Fruit fly (Drosophila melanogaster) whole organism, embryonic: Measurements from ENCODE around the gene CG42726.
A peak's percentile ranks its signal among the peaks of the same experiment; 100 is the strongest.

Experiments
- Abd-B ChIP-seq: fragments of 200-800 bp; sonication (Bioruptor generic); optimal IDR thresholded peaks from 2 replicates; lab custom pipeline; 2018; ENCODE audit warnings: missing biosample characterization, mild to moderate bottlenecking, missing genetic modification characterization, moderate library complexity
- CG10267 ChIP-seq: fragments of 200-800 bp; sonication (Bioruptor generic); optimal IDR thresholded peaks from 2 replicates; lab custom pipeline; 2018; ENCODE audit warnings: missing biosample characterization, mild to moderate bottlenecking, missing genetic modification characterization, moderate library complexity
- CG10654 ChIP-seq: fragments of 200-800 bp; sonication (Bioruptor generic); optimal IDR thresholded peaks from 2 replicates; lab custom pipeline; 2016; ENCODE audit warnings: missing biosample characterization, missing genetic modification characterization
- CG10979 ChIP-seq: fragments of 200-800 bp; sonication (Bioruptor generic); optimal IDR thresholded peaks from 2 replicates; lab custom pipeline; 2018; ENCODE audit warnings: missing biosample characterization, mild to moderate bottlenecking, missing genetic modification characterization, moderate library complexity
- CG13287 ChIP-seq: fragments of 200-800 bp; sonication (Bioruptor generic); IDR thresholded peaks from 2 replicates; pipeline ENCODE4 v1.3.6; 2022; ENCODE audit warnings: missing biosample characterization, missing genetic modification characterization; ENCODE audit not compliant: partially characterized antibody
- CG13624 ChIP-seq: fragments of 200-800 bp; sonication (Bioruptor generic); optimal IDR thresholded peaks from 2 replicates; lab custom pipeline; 2016; ENCODE audit warnings: missing biosample characterization, missing genetic modification characterization
- CG15696 ChIP-seq: fragments of 200-800 bp; sonication (Bioruptor generic); optimal IDR thresholded peaks from 2 replicates; lab custom pipeline; 2019; ENCODE audit warnings: missing biosample characterization, mild to moderate bottlenecking, missing genetic modification characterization, moderate library complexity
- CG1603 ChIP-seq: fragments of 200-800 bp; sonication (Bioruptor generic); optimal IDR thresholded peaks from 2 replicates; lab custom pipeline; 2019; ENCODE audit warnings: missing biosample characterization, mild to moderate bottlenecking, missing genetic modification characterization, moderate library complexity
- CG17186 ChIP-seq: fragments of 200-800 bp; sonication (Bioruptor generic); optimal IDR thresholded peaks from 3 replicates; lab custom pipeline; 2017; ENCODE audit warnings: missing biosample characterization, missing genetic modification reagents, missing genetic modification characterization
- CG18011 ChIP-seq: fragments of 200-800 bp; sonication (Bioruptor generic); optimal IDR thresholded peaks from 2 replicates; lab custom pipeline; 2017; ENCODE audit warnings: missing biosample characterization, missing genetic modification characterization, mild to moderate bottlenecking, moderate library complexity, missing genotype
- CG1832 ChIP-seq: fragments of 200-800 bp; sonication (Bioruptor generic); optimal IDR thresholded peaks from 2 replicates; lab custom pipeline; 2017; ENCODE audit warnings: missing biosample characterization, mild to moderate bottlenecking, missing genetic modification characterization, inconsistent platforms
- CG2712 ChIP-seq: fragments of 200-800 bp; optimal IDR thresholded peaks from 3 replicates; lab custom pipeline; 2019; ENCODE audit warnings: missing biosample characterization, mild to moderate bottlenecking, missing genetic modification characterization, moderate library complexity
- CG30020 ChIP-seq: fragments of 200-800 bp; optimal IDR thresholded peaks from 2 replicates; lab custom pipeline; 2019; ENCODE audit warnings: missing biosample characterization, mild to moderate bottlenecking, missing genetic modification characterization, moderate library complexity
- CG30403 ChIP-seq: fragments of 200-800 bp; sonication (Bioruptor generic); optimal IDR thresholded peaks from 3 replicates; lab custom pipeline; 2016; ENCODE audit warnings: missing biosample characterization, missing genetic modification characterization
- CG32532 ChIP-seq: fragments of 200-800 bp; sonication (Bioruptor generic); IDR thresholded peaks from 2 replicates; pipeline ENCODE4 v1.3.6; 2022; ENCODE audit warnings: missing biosample characterization, missing genetic modification characterization
- CG3995 ChIP-seq: fragments of 200-800 bp; sonication (Bioruptor generic); optimal IDR thresholded peaks from 3 replicates; lab custom pipeline; 2016; ENCODE audit warnings: missing biosample characterization, missing genetic modification characterization
- CG7556 ChIP-seq: fragments of 200-800 bp; sonication (Bioruptor generic); optimal IDR thresholded peaks from 2 replicates; lab custom pipeline; 2017; ENCODE audit warnings: missing biosample characterization, mild to moderate bottlenecking, missing genetic modification characterization
- CG7987 ChIP-seq: fragments of 200-800 bp; sonication (Bioruptor generic); optimal IDR thresholded peaks from 2 replicates; lab custom pipeline; 2018; ENCODE audit warnings: missing biosample characterization, mild to moderate bottlenecking, missing genetic modification characterization, moderate library complexity
- CG9215 ChIP-seq: fragments of 200-800 bp; sonication (Bioruptor generic); IDR thresholded peaks from 2 replicates; pipeline ENCODE4 v1.3.6; 2022; ENCODE audit warnings: missing biosample characterization, missing genetic modification characterization
- CG9727 ChIP-seq: fragments of 200-800 bp; sonication (Bioruptor generic); optimal IDR thresholded peaks from 3 replicates; lab custom pipeline; 2017; ENCODE audit warnings: missing biosample characterization, mild to moderate bottlenecking, missing genetic modification characterization
- CTCF ChIP-seq: fragments of 200-800 bp; sonication (Bioruptor generic); optimal IDR thresholded peaks from 2 replicates; lab custom pipeline; 2017; ENCODE audit warnings: missing biosample characterization, mild to moderate bottlenecking, missing genetic modification characterization, moderate library complexity
- E2f2 ChIP-seq: fragments of 200-800 bp; sonication (Bioruptor generic); IDR thresholded peaks from 2 replicates; pipeline ENCODE4 v1.3.6; 2022; ENCODE audit warnings: missing biosample characterization, missing genetic modification characterization
- Ets97D ChIP-seq: fragments of 200-800 bp; sonication (Bioruptor generic); optimal IDR thresholded peaks from 3 replicates; lab custom pipeline; 2016; ENCODE audit warnings: missing biosample characterization, missing genetic modification characterization
- Fer3 ChIP-seq: fragments of 200-800 bp; sonication (Bioruptor generic); optimal IDR thresholded peaks from 2 replicates; lab custom pipeline; 2018; ENCODE audit warnings: missing biosample characterization, mild to moderate bottlenecking, missing genetic modification characterization, moderate library complexity
- Gug ChIP-seq: fragments of 200-800 bp; sonication (Bioruptor generic); IDR thresholded peaks from 4 replicates; pipeline ENCODE4 v1.3.6; 2022; ENCODE audit warnings: missing biosample characterization, missing genetic modification characterization
- HLH4C ChIP-seq: fragments of 200-800 bp; sonication (Bioruptor generic); IDR thresholded peaks from 3 replicates; pipeline ENCODE4 v1.3.6; 2022; ENCODE audit warnings: missing biosample characterization, missing genetic modification characterization; ENCODE audit not compliant: partially characterized antibody
- Lhr ChIP-seq: fragments of 200-800 bp; sonication (Bioruptor generic); optimal IDR thresholded peaks from 3 replicates; lab custom pipeline; 2017; ENCODE audit warnings: mild to moderate bottlenecking, missing biosample characterization, missing genetic modification reagents, missing genetic modification characterization
- Lpt ChIP-seq: fragments of >200 bp; optimal IDR thresholded peaks from 2 replicates; lab custom pipeline; 2018; ENCODE audit warnings: missing biosample characterization, missing genetic modification characterization
- MESR4 ChIP-seq: fragments of 200-800 bp; sonication (Bioruptor generic); optimal IDR thresholded peaks from 2 replicates; lab custom pipeline; 2018; ENCODE audit warnings: missing biosample characterization, mild to moderate bottlenecking, missing genetic modification characterization, moderate library complexity
- Med ChIP-seq: fragments of 200-800 bp; sonication (Bioruptor generic); peaks from one replicate; lab custom pipeline; 2016; ENCODE audit warnings: missing biosample characterization, missing genetic modification characterization, mild to moderate bottlenecking, inconsistent platforms, moderate library complexity
- Myb ChIP-seq: fragments of 200-800 bp; sonication (Bioruptor generic); optimal IDR thresholded peaks from 2 replicates; lab custom pipeline; 2016; ENCODE audit warnings: missing biosample characterization, missing genetic modification characterization
- Nf-YA ChIP-seq: fragments of 200-800 bp; sonication (Bioruptor generic); IDR thresholded peaks from 2 replicates; pipeline ENCODE4 v1.3.6; 2022; ENCODE audit warnings: missing biosample characterization, missing genetic modification characterization
- Opbp ChIP-seq: fragments of 200-800 bp; sonication (Bioruptor generic); IDR thresholded peaks from 3 replicates; pipeline ENCODE4 v1.3.6; 2022; ENCODE audit warnings: missing biosample characterization, missing genetic modification characterization; ENCODE audit not compliant: partially characterized antibody
- Rx ChIP-seq: fragments of 200-800 bp; sonication (Bioruptor generic); IDR thresholded peaks from 2 replicates; pipeline ENCODE4 v1.3.6; 2022; ENCODE audit warnings: missing biosample characterization, missing genetic modification characterization
- Sry-δ ChIP-seq: fragments of 200-800 bp; sonication (Bioruptor generic); optimal IDR thresholded peaks from 2 replicates; lab custom pipeline; 2016; ENCODE audit warnings: missing biosample characterization, missing genetic modification characterization
- Xbp1 ChIP-seq: fragments of 200-800 bp; sonication (Bioruptor generic); optimal IDR thresholded peaks from 3 replicates; lab custom pipeline; 2016; ENCODE audit warnings: missing biosample characterization, mild to moderate bottlenecking, missing genetic modification characterization
- YL-1 ChIP-seq: fragments of 200-800 bp; sonication (Bioruptor generic); optimal IDR thresholded peaks from 3 replicates; lab custom pipeline; 2017; ENCODE audit warnings: missing biosample characterization, mild to moderate bottlenecking, missing genetic modification characterization
- bcd ChIP-seq: fragments of 200-800 bp; sonication (Bioruptor generic); optimal IDR thresholded peaks from 2 replicates; lab custom pipeline; 2017; ENCODE audit warnings: missing biosample characterization, mild to moderate bottlenecking, missing genetic modification characterization
- chif ChIP-seq, 2 experiments: fragments of 200-800 bp; sonication (Bioruptor generic); optimal IDR thresholded peaks; 3 replicates each; lab custom pipeline; 2016; ENCODE audit warnings: missing biosample characterization in 2 of 2, missing genetic modification characterization in 2 of 2
- gsb ChIP-seq: fragments of 200-800 bp; sonication (Bioruptor generic); IDR thresholded peaks from 2 replicates; pipeline ENCODE4 v1.3.6; 2022; ENCODE audit warnings: missing biosample characterization, missing genetic modification characterization
- insv ChIP-seq, 2 experiments: fragments of 200-800 bp; sonication (Bioruptor generic); optimal IDR thresholded peaks; 3 replicates each; lab custom pipeline; 2016 to 2018; ENCODE audit warnings: missing biosample characterization in 2 of 2, missing genetic modification characterization in 2 of 2
- knrl ChIP-seq: fragments of 200-800 bp; sonication (Bioruptor generic); IDR thresholded peaks from 3 replicates; pipeline ENCODE4 v1.3.6; 2022; ENCODE audit warnings: missing biosample characterization, missing genetic modification characterization; ENCODE audit not compliant: partially characterized antibody
- lola ChIP-seq, 3 experiments: fragments of >200 bp in 2 of 3; fragments of 200-800 bp in 1 of 3; sonication (Bioruptor generic) in 1 of 3; optimal IDR thresholded peaks; 2 replicates each; lab custom pipeline; 2017 to 2019; ENCODE audit warnings: missing biosample characterization in 3 of 3, missing genetic modification characterization in 3 of 3, mild to moderate bottlenecking in 1 of 3, moderate library complexity in 1 of 3
- mam ChIP-seq: fragments of 200-800 bp; sonication (Bioruptor generic); optimal IDR thresholded peaks from 3 replicates; lab custom pipeline; 2016; ENCODE audit warnings: missing biosample characterization, missing genetic modification characterization
- nerfin-1 ChIP-seq: fragments of 200-800 bp; sonication (Bioruptor generic); optimal IDR thresholded peaks from 3 replicates; lab custom pipeline; 2019; ENCODE audit warnings: missing biosample characterization, mild to moderate bottlenecking, missing genetic modification characterization, moderate library complexity
- nmo ChIP-seq: fragments of 200-800 bp; sonication (Bioruptor generic); optimal IDR thresholded peaks from 2 replicates; lab custom pipeline; 2018; ENCODE audit warnings: missing biosample characterization, mild to moderate bottlenecking, missing genetic modification characterization, moderate library complexity
- pan ChIP-seq, 4 experiments: fragments of >200 bp in 3 of 4; fragments of 200-800 bp in 1 of 4; sonication (Bioruptor generic) in 1 of 4; optimal IDR thresholded peaks in 3 of 4; IDR thresholded peaks in 1 of 4; 2 replicates each; pipeline versions ENCODE4 v1.3.6 to Lab custom; 2017 to 2022; ENCODE audit warnings: missing biosample characterization in 2 of 4, missing genetic modification characterization in 2 of 4, mixed read lengths in 1 of 4
- sob ChIP-seq: fragments of 200-800 bp; sonication (Bioruptor generic); IDR thresholded peaks from 2 replicates; pipeline ENCODE4 v1.3.6; 2022; ENCODE audit warnings: missing biosample characterization, missing genetic modification characterization
- wor ChIP-seq: fragments of 200-800 bp; sonication (Bioruptor generic); IDR thresholded peaks from 2 replicates; pipeline ENCODE4 v1.3.6; 2022; ENCODE audit warnings: missing biosample characterization, missing genetic modification characterization
- yki ChIP-seq: fragments of >200 bp; optimal IDR thresholded peaks from 3 replicates; lab custom pipeline; 2018

The CG42726 gene

DNA sequence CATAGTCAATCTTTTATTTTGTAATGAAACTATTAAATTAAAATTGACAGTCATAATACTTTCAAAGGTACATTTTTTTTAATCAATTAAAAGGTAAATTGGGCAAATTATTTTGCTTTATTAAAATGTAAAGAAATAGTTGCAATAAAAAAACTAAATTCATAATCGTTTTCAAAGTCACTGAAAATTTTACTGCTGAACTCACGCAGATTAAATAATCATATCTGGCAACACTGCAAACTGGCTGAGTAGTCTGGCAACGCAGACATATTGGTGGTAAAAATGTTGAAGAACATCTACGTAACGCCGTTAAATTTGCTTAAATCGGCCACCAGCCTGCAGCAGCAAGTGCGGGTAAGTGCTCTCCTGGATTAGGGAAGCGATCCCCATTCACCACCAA lies 17.4 kb upstream of the CG42726 start, which contains the start of gene mRpL9 (continued):
- TF ChIP-seq CG30020 (tag; lab: Kevin White, UChicago) (peak; percentile 31), sob (GFP tag; lab: Robert Waterston, UW) (peak; percentile 43; the same call in 1 of the 2 replicates), nerfin-1 (tag; lab: Kevin White, UChicago) (peak; percentile 20), Opbp (GFP tag; lab: Robert Waterston, UW) (peak; percentile 38; the same call in 1 of the 3 replicates), gsb (no peak), CG10267 (tag; lab: Kevin White, UChicago) (peak; percentile 47), Lhr (GFP tag; lab: Kevin White, UChicago) (no peak), Myb (GFP tag; lab: Kevin White, UChicago) (peak; percentile 77), mam (peak; percentile 40), CG1832 (GFP tag; lab: Kevin White, UChicago) (no peak), CG17186 (GFP tag; lab: Kevin White, UChicago) (peak; percentile 51), CG9215 (GFP tag; lab: Robert Waterston, UW) (peak; percentile 25; the same call in 1 of the 2 replicates), Xbp1 (GFP tag; lab: Kevin White, UChicago) (no peak), Lpt (GFP tag; lab: Kevin White, UChicago) (no peak), Gug (GFP tag; lab: Robert Waterston, UW) (peak; percentile 41; the same call in 1 of the 4 replicates), CG7987 (GFP tag; lab: Kevin White, UChicago) (no peak), chif (GFP tag; optimal IDR thresholded peaks at IDR 0.05; lab: Kevin White, UChicago) (no peak), yki (lab: Kevin White, UChicago) (no peak), Ets97D (peak; percentile 44), Nf-YA (GFP tag; lab: Robert Waterston, UW) (no peak), CG32532 (GFP tag; lab: Robert Waterston, UW) (peak; percentile 51; the same call in 1 of the 2 replicates), insv (GFP tag; optimal IDR thresholded peaks at IDR 0.05; lab: Kevin White, UChicago) (peak in 1 of 2 experiments; percentile 4), CG10979 (tag; lab: Kevin White, UChicago) (peak; percentile 14), CG3995 (peak; percentile 95), Med (GFP tag; lab: Kevin White, UChicago) (peak; percentile 78), Fer3 (tag; lab: Kevin White, UChicago) (peak; percentile 35), CG18011 (GFP tag; lab: Kevin White, UChicago) (peak; percentile 11), bcd (GFP tag; lab: Kevin White, UChicago) (no peak), wor (GFP tag; lab: Robert Waterston, UW) (no peak), CG10654 (peak; percentile 9), lola (GFP tag; optimal IDR thresholded peaks at IDR 0.05; lab: Kevin White, UChicago) (peak in 1 of 3 experiments; percentile 18), CG7556 (no peak), CG9727 (GFP tag; lab: Kevin White, UChicago) (peak; percentile 0), pan (optimal IDR thresholded peaks at IDR 0.05; lab: Kevin White, UChicago) (no peak), pan (GFP tag; optimal IDR thresholded peaks at IDR 0.05 in 1 of 2, IDR thresholded peaks at IDR 0.05 in 1 of 2) (peak in 1 of 2 experiments; percentile 16), CG13287 (GFP tag; lab: Robert Waterston, UW) (no peak), Abd-B (GFP tag; lab: Kevin White, UChicago) (peak; percentile 91), CTCF (GFP tag; lab: Kevin White, UChicago) (peak; percentile 26), Sry-δ (GFP tag; lab: Kevin White, UChicago) (peak; percentile 71), HLH4C (0 out of 3 replicates have a peak, but pooled peaks have one; percentile 48), YL-1 (GFP tag; lab: Kevin White, UChicago) (peak; percentile 58), knrl (GFP tag; lab: Robert Waterston, UW) (peak; percentile 44; the same call in 1 of the 3 replicates), CG2712 (tag; lab: Kevin White, UChicago) (peak; percentile 34), E2f2 (peak; percentile 70), CG30403 (peak; percentile 43), Rx (no peak), nmo (GFP tag; lab: Kevin White, UChicago) (peak; percentile 34), CG13624 (GFP tag; lab: Kevin White, UChicago) (peak; percentile 30), CG1603 (tag; lab: Kevin White, UChicago) (peak; percentile 61), MESR4 (GFP tag; lab: Kevin White, UChicago) (peak; percentile 63), CG15696 (tag; lab: Kevin White, UChicago) (no peak)
